Worm (Caenorhabditis elegans) whole organism, L4 larva: ENCODE measurements around the gene wrt-7.

Experiments used
- F37D6.2 ChIP-seq: sonication (generic microtip); optimal IDR thresholded peaks from 2 replicates; lab custom pipeline; 2016; ENCODE audit warnings: mild to moderate bottlenecking, missing genetic modification characterization, missing compliant biosample characterization
- Y48G9A.11 ChIP-seq: fragments of 200-800 bp; sonication (Bioruptor generic); IDR thresholded peaks from 2 replicates; pipeline ENCODE4 v1.3.6; 2022; ENCODE audit warnings: missing genetic modification reagents, missing genetic modification characterization, missing compliant biosample characterization
- aha-1 ChIP-seq: fragments of 150-350 bp; peaks from one replicate; lab custom pipeline; 2014; ENCODE audit warnings: missing biosample characterization, missing genetic modification characterization
- arid-1 ChIP-seq: fragments of 200-800 bp; sonication (Bioruptor generic); conservative IDR thresholded peaks from 2 replicates; pipeline ENCODE4 v1.3.6; 2022; ENCODE audit warnings: missing genetic modification reagents, missing genetic modification characterization, missing compliant biosample characterization
- daf-8 ChIP-seq: fragments of 200-800 bp; sonication (Bioruptor generic); IDR thresholded peaks from 2 replicates; pipeline ENCODE4 v1.3.6; 2022; ENCODE audit warnings: missing genetic modification characterization, missing compliant biosample characterization
- dmd-6 ChIP-seq: fragments of 200-800 bp; sonication (Bioruptor generic); IDR thresholded peaks from 2 replicates; pipeline ENCODE4 v1.3.6; 2022; ENCODE audit warnings: missing genetic modification reagents, missing genetic modification characterization, missing compliant biosample characterization
- lin-13 ChIP-seq: fragments of 150-350 bp; optimal IDR thresholded peaks from 2 replicates; lab custom pipeline; 2014; ENCODE audit warnings: missing biosample characterization, missing genetic modification reagents, missing genetic modification characterization
- lir-3 ChIP-seq: sonication (generic microtip); optimal IDR thresholded peaks from 2 replicates; lab custom pipeline; 2016; ENCODE audit warnings: mild to moderate bottlenecking, missing genetic modification characterization, missing compliant biosample characterization
- nhr-25 ChIP-seq: sonication (generic microtip); optimal IDR thresholded peaks from 2 replicates; lab custom pipeline; 2017; ENCODE audit warnings: missing genetic modification characterization, mild to moderate bottlenecking, missing compliant biosample characterization, antibody characterized with exemption, moderate library complexity, borderline replicate concordance; ENCODE audit not compliant: insufficient read depth
- sdz-12 ChIP-seq: fragments of 200-800 bp; sonication (Bioruptor generic); optimal IDR thresholded peaks from 2 replicates; lab custom pipeline; 2018; ENCODE audit warnings: mild to moderate bottlenecking, missing genetic modification characterization, missing compliant biosample characterization

The wrt-7 gene

DNA sequence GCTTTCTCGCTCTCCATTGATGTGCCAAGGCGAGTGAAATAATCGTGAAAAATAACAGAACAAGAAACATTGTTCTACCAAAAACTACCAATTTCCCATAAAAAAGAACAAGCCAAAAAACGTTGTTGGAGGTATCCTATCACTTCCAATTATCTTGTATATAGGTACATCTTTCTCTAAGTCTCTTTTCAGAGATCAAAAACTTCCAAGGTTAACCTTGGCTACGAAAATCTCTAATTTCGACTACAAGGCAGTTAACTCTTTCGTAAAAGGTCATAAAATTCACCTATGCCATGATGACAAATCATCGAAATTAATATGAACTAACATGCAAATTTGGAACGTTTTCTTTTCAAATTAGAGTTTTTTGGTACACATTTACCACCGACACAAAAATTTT is 49.4 kb downstream of the wrt-7 start, which contains the start of gene cyp-34A1:
Gene cyp-34A1 (minus strand): TSS at position 101 of the 400 bp plus-strand sequence.
- no peak for TF ChIP-seq lir-3 (tag; lab: Kevin White, UChicago)
- no peak for TF ChIP-seq lin-13 (GFP tag; lab: Kevin White, UChicago)
- TF ChIP-seq daf-8 (GFP tag; lab: Robert Waterston, UW), result no peak
- TF ChIP-seq nhr-25 (tag; lab: Kevin White, UChicago), result no peak
- no peak for TF ChIP-seq Y48G9A.11
- TF ChIP-seq sdz-12 (GFP tag; lab: Kevin White, UChicago), result no peak
- no peak for TF ChIP-seq aha-1 (tag; lab: Kevin White, UChicago)

- TF ChIP-seq dmd-6 (GFP tag; lab: Robert Waterston, UW) (peak; percentile 96), F37D6.2 (tag; lab: Kevin White, UChicago) (no peak), arid-1 (GFP tag; lab: Robert Waterston, UW) (no peak)
Measured at ce11 chrV:15285984-15286383, 51.3 kb downstream of the wrt-7 start.
